Worm (Caenorhabditis elegans) whole organism, L1 larva: Measurements from ENCODE around the gene ghi-1.

Experiments
- fos-1 ChIP-seq: fragments of 150-350 bp; optimal IDR thresholded peaks from 2 replicates; lab custom pipeline; 2014; ENCODE audit warnings: missing biosample characterization, missing genetic modification characterization
- grh-1 ChIP-seq: fragments of 200-800 bp; sonication (Bioruptor generic); IDR thresholded peaks from 2 replicates; pipeline ENCODE4 v1.3.6; 2022; ENCODE audit warnings: missing genetic modification reagents, missing genetic modification characterization, missing compliant biosample characterization
- lin-14 ChIP-seq: fragments of 200-800 bp; sonication (Bioruptor generic); optimal IDR thresholded peaks from 2 replicates; lab custom pipeline; 2018; ENCODE audit warnings: mild to moderate bottlenecking, missing genetic modification characterization, moderate library complexity, missing compliant biosample characterization
- lir-3 ChIP-seq: sonication (generic microtip); optimal IDR thresholded peaks from 2 replicates; lab custom pipeline; 2016; ENCODE audit warnings: mild to moderate bottlenecking, missing genetic modification characterization, moderate library complexity, missing compliant biosample characterization; ENCODE audit not compliant: poor library complexity
- lsy-2 ChIP-seq, 2 experiments: fragments of 150-350 bp; optimal IDR thresholded peaks; 2 replicates each; lab custom pipeline; 2014; ENCODE audit warnings: missing biosample characterization in 2 of 2, missing genetic modification characterization in 2 of 2
- nhr-237 ChIP-seq: fragments of 150-350 bp; optimal IDR thresholded peaks from 2 replicates; lab custom pipeline; 2014; ENCODE audit warnings: missing biosample characterization, missing genetic modification characterization
- nhr-76 ChIP-seq: sonication (generic microtip); optimal IDR thresholded peaks from 2 replicates; lab custom pipeline; 2017; ENCODE audit warnings: missing biosample characterization, missing genetic modification characterization
- pag-3 ChIP-seq: sonication (generic microtip); optimal IDR thresholded peaks from 2 replicates; lab custom pipeline; 2017; ENCODE audit warnings: missing genetic modification characterization, mild to moderate bottlenecking, missing compliant biosample characterization, antibody characterized with exemption, borderline replicate concordance; ENCODE audit not compliant: insufficient read depth
- rnt-1 ChIP-seq: sonication (generic microtip); optimal IDR thresholded peaks from 2 replicates; lab custom pipeline; 2016; ENCODE audit warnings: mild to moderate bottlenecking, missing genetic modification characterization, moderate library complexity, missing compliant biosample characterization
- snpc-4 ChIP-seq: fragments of 150-350 bp; optimal IDR thresholded peaks from 2 replicates; lab custom pipeline; 2014; ENCODE audit warnings: missing biosample characterization, missing genetic modification characterization
- unc-62 ChIP-seq: fragments of 150-350 bp; optimal IDR thresholded peaks from 2 replicates; lab custom pipeline; 2014; ENCODE audit warnings: missing biosample characterization, missing genetic modification reagents, missing genetic modification characterization

DNA sequence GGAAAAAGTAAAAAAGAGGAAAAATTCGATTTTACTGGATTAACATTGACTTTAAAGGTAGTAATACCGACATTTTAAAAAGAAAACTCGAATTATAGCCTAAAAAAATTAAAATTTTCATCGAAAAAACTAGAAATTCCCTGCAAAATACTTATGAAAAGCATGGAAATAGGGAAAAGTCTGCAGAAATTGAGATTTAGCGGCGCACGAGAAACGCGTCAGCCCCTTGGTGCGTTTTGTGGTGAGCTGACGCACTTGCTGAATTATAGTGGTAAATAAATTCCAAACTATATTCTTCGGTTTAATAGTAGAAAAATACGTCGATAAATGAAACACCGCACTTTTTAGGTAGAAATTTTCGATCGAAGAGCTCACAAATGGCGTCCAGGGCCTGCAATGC lies 47.9 kb downstream of the ghi-1 start:
- TF ChIP-seq lin-14 (GFP tag; lab: Kevin White, UChicago) = no peak
- TF ChIP-seq lir-3 (tag; lab: Kevin White, UChicago) = no peak
- no peak for TF ChIP-seq snpc-4 (tag; lab: Kevin White, UChicago)
- TF ChIP-seq nhr-237 (tag; lab: Kevin White, UChicago) = no peak
- peak; percentile 51 for TF ChIP-seq rnt-1 (tag; lab: Kevin White, UChicago)
- peak; percentile 40 to 67 for TF ChIP-seq lsy-2 (tag; optimal IDR thresholded peaks at IDR 0.05; lab: Kevin White, UChicago)
- TF ChIP-seq grh-1 = no peak
- TF ChIP-seq fos-1 (tag; lab: Kevin White, UChicago) = no peak
- TF ChIP-seq nhr-76 (tag; lab: Kevin White, UChicago) = no peak
- TF ChIP-seq pag-3 (tag; lab: Kevin White, UChicago) = no peak
- no peak for TF ChIP-seq unc-62 (GFP tag; lab: Kevin White, UChicago)
